Worm (Caenorhabditis elegans) whole organism, L4 larva: ENCODE measurements around the gene idpp-6.
A peak's percentile ranks its signal among the peaks of the same experiment; 100 is the strongest.

Experiments
- F37D6.2 ChIP-seq: sonication (generic microtip); optimal IDR thresholded peaks from 2 replicates; lab custom pipeline; 2016; ENCODE audit warnings: mild to moderate bottlenecking, missing genetic modification characterization, missing compliant biosample characterization
- F49E8.2 ChIP-seq: sonication (generic microtip); optimal IDR thresholded peaks from 2 replicates; lab custom pipeline; 2016; ENCODE audit warnings: missing compliant biosample characterization, mild to moderate bottlenecking, missing genetic modification characterization, borderline replicate concordance
- Y105C5A.15 ChIP-seq: fragments of 200-800 bp; sonication (Bioruptor generic); IDR thresholded peaks from 2 replicates; pipeline ENCODE4 v1.3.6; 2022; ENCODE audit warnings: missing genetic modification characterization, missing compliant biosample characterization
- ZK546.5 ChIP-seq, 2 experiments: sonication (generic microtip); optimal IDR thresholded peaks; 2 replicates each; lab custom pipeline; 2017; ENCODE audit warnings: missing biosample characterization in 2 of 2, missing genetic modification characterization in 2 of 2
- aha-1 ChIP-seq: fragments of 150-350 bp; peaks from one replicate; lab custom pipeline; 2014; ENCODE audit warnings: missing biosample characterization, missing genetic modification characterization
- ama-1 ChIP-seq: fragments of 150-350 bp; optimal IDR thresholded peaks from 2 replicates; lab custom pipeline; 2014; ENCODE audit warnings: inconsistent platforms, mixed read lengths
- ceh-32 ChIP-seq: sonication (generic microtip); optimal IDR thresholded peaks from 2 replicates; lab custom pipeline; 2016; ENCODE audit warnings: mild to moderate bottlenecking, missing genetic modification characterization, missing compliant biosample characterization; ENCODE audit not compliant: poor library complexity
- ceh-62 ChIP-seq: sonication (generic microtip); optimal IDR thresholded peaks from 2 replicates; lab custom pipeline; 2017; ENCODE audit warnings: missing biosample characterization, missing genetic modification characterization
- ceh-82 ChIP-seq: sonication (generic microtip); optimal IDR thresholded peaks from 2 replicates; lab custom pipeline; 2017; ENCODE audit warnings: missing biosample characterization, missing genetic modification characterization
- cey-2 ChIP-seq: sonication (generic microtip); optimal IDR thresholded peaks from 3 replicates; lab custom pipeline; 2017; ENCODE audit warnings: missing genetic modification characterization, mild to moderate bottlenecking, missing compliant biosample characterization, antibody characterized with exemption, borderline replicate concordance; ENCODE audit not compliant: insufficient read depth
- ctbp-1 ChIP-seq: fragments of 200-800 bp; sonication (Bioruptor generic); IDR thresholded peaks from 2 replicates; pipeline ENCODE4 v1.3.6; 2022; ENCODE audit warnings: missing genetic modification reagents, missing genetic modification characterization, missing compliant biosample characterization
- daf-19 ChIP-seq: fragments of 200-800 bp; sonication (Bioruptor generic); conservative IDR thresholded peaks from 2 replicates; pipeline ENCODE4 v1.3.6; 2022; ENCODE audit warnings: missing genetic modification characterization, missing compliant biosample characterization
- daf-8 ChIP-seq: fragments of 200-800 bp; sonication (Bioruptor generic); IDR thresholded peaks from 2 replicates; pipeline ENCODE4 v1.3.6; 2022; ENCODE audit warnings: missing genetic modification characterization, missing compliant biosample characterization
- dmd-6 ChIP-seq: fragments of 200-800 bp; sonication (Bioruptor generic); IDR thresholded peaks from 2 replicates; pipeline ENCODE4 v1.3.6; 2022; ENCODE audit warnings: missing genetic modification reagents, missing genetic modification characterization, missing compliant biosample characterization
- dmd-8 ChIP-seq: fragments of 200-800 bp; sonication (Bioruptor generic); IDR thresholded peaks from 2 replicates; pipeline ENCODE4 v1.3.6; 2022; ENCODE audit warnings: missing genetic modification characterization, missing compliant biosample characterization
- dmd-9 ChIP-seq: fragments of 200-800 bp; sonication (Bioruptor generic); IDR thresholded peaks from 2 replicates; pipeline ENCODE4 v1.3.6; 2022; ENCODE audit warnings: missing genetic modification reagents, missing genetic modification characterization, missing compliant biosample characterization
- duxl-1 ChIP-seq: sonication (generic microtip); optimal IDR thresholded peaks from 2 replicates; lab custom pipeline; 2016; ENCODE audit warnings: mild to moderate bottlenecking, missing genetic modification characterization, moderate library complexity, missing compliant biosample characterization; ENCODE audit not compliant: poor library complexity
- egl-43 ChIP-seq: fragments of 200-800 bp; sonication (Bioruptor generic); IDR thresholded peaks from 2 replicates; pipeline ENCODE4 v1.3.6; 2022; ENCODE audit warnings: missing genetic modification reagents, missing genetic modification characterization, missing compliant biosample characterization
- fos-1 ChIP-seq: fragments of 150-350 bp; optimal IDR thresholded peaks from 2 replicates; lab custom pipeline; 2014; ENCODE audit warnings: missing biosample characterization, missing genetic modification characterization
- hlh-11 ChIP-seq: fragments of 200-800 bp; sonication (Bioruptor generic); optimal IDR thresholded peaks from 2 replicates; lab custom pipeline; 2018; ENCODE audit warnings: mild to moderate bottlenecking, missing genetic modification characterization, missing compliant biosample characterization
- hlh-30 ChIP-seq: sonication (generic microtip); optimal IDR thresholded peaks from 2 replicates; lab custom pipeline; 2017; ENCODE audit warnings: antibody characterized with exemption, mild to moderate bottlenecking, missing genetic modification characterization, missing compliant biosample characterization; ENCODE audit not compliant: insufficient read depth
- hmg-1.1 ChIP-seq: fragments of 200-800 bp; sonication (Bioruptor generic); IDR thresholded peaks from 2 replicates; pipeline ENCODE4 v1.3.6; 2022; ENCODE audit warnings: missing genetic modification reagents, missing genetic modification characterization, missing compliant biosample characterization
- lim-7 ChIP-seq: fragments of 200-800 bp; sonication (Bioruptor generic); IDR thresholded peaks from 2 replicates; pipeline ENCODE4 v1.3.6; 2022; ENCODE audit warnings: missing genetic modification characterization, missing compliant biosample characterization
- lin-13 ChIP-seq: fragments of 150-350 bp; optimal IDR thresholded peaks from 2 replicates; lab custom pipeline; 2014; ENCODE audit warnings: missing biosample characterization, missing genetic modification reagents, missing genetic modification characterization
- lin-29 ChIP-seq: fragments of 200-800 bp; sonication (Bioruptor generic); IDR thresholded peaks from 2 replicates; pipeline ENCODE4 v1.3.6; 2022; ENCODE audit warnings: missing genetic modification reagents, missing genetic modification characterization, missing compliant biosample characterization
- lin-39 ChIP-seq: fragments of 150-350 bp; optimal IDR thresholded peaks from 2 replicates; lab custom pipeline; 2014; ENCODE audit warnings: missing biosample characterization, missing genetic modification reagents, missing genetic modification characterization
- mdt-29 ChIP-seq: fragments of 200-800 bp; sonication (Bioruptor generic); IDR thresholded peaks from 2 replicates; pipeline ENCODE4 v1.3.6; 2022; ENCODE audit warnings: missing genetic modification reagents, missing genetic modification characterization, missing compliant biosample characterization
- mes-2 ChIP-seq: sonication (generic microtip); optimal IDR thresholded peaks from 2 replicates; lab custom pipeline; 2016; ENCODE audit warnings: missing genotype, mild to moderate bottlenecking, missing genetic modification characterization, missing compliant biosample characterization; ENCODE audit not compliant: poor library complexity, severe bottlenecking
- nhr-10 ChIP-seq: fragments of 150-350 bp; optimal IDR thresholded peaks from 2 replicates; lab custom pipeline; 2014; ENCODE audit warnings: missing biosample characterization, missing genetic modification characterization
- nhr-102 ChIP-seq: sonication (generic microtip); optimal IDR thresholded peaks from 2 replicates; lab custom pipeline; 2016; ENCODE audit warnings: mild to moderate bottlenecking, missing genetic modification characterization, moderate library complexity, missing compliant biosample characterization
- nhr-111 ChIP-seq: fragments of 200-800 bp; sonication (Bioruptor generic); optimal IDR thresholded peaks from 2 replicates; lab custom pipeline; 2018; ENCODE audit warnings: mild to moderate bottlenecking, missing genetic modification characterization, missing compliant biosample characterization
- nhr-28 ChIP-seq: fragments of 150-350 bp; optimal IDR thresholded peaks from 2 replicates; lab custom pipeline; 2014; ENCODE audit warnings: missing biosample characterization, missing genetic modification characterization
- nhr-48 ChIP-seq: sonication (generic microtip); optimal IDR thresholded peaks from 2 replicates; lab custom pipeline; 2016; ENCODE audit warnings: mild to moderate bottlenecking, missing genetic modification characterization, missing compliant biosample characterization
- php-3 ChIP-seq: fragments of 200-800 bp; sonication (Bioruptor generic); IDR thresholded peaks from 2 replicates; pipeline ENCODE4 v1.3.6; 2022; ENCODE audit warnings: missing genetic modification reagents, missing genetic modification characterization, missing compliant biosample characterization
- saeg-2 ChIP-seq: fragments of 200-800 bp; sonication (Bioruptor generic); IDR thresholded peaks from 2 replicates; pipeline ENCODE4 v1.3.6; 2022; ENCODE audit warnings: missing genetic modification reagents, missing genetic modification characterization, missing compliant biosample characterization
- set-16 ChIP-seq: fragments of 200-800 bp; sonication (Bioruptor generic); IDR thresholded peaks from 2 replicates; pipeline ENCODE4 v1.3.6; 2022; ENCODE audit warnings: missing genetic modification reagents, missing genetic modification characterization, missing compliant biosample characterization
- skn-1 ChIP-seq: fragments of 150-350 bp; optimal IDR thresholded peaks from 2 replicates; lab custom pipeline; 2014; ENCODE audit warnings: missing biosample characterization, missing genetic modification characterization
- spr-1 ChIP-seq: sonication (generic microtip); optimal IDR thresholded peaks from 2 replicates; lab custom pipeline; 2016; ENCODE audit warnings: mild to moderate bottlenecking, missing genetic modification characterization, missing compliant biosample characterization
- tag-97 ChIP-seq: fragments of 200-800 bp; sonication (Bioruptor generic); IDR thresholded peaks from 2 replicates; pipeline ENCODE4 v1.3.6; 2022; ENCODE audit warnings: missing genetic modification characterization, missing compliant biosample characterization
- tra-1 ChIP-seq: fragments of 200-800 bp; sonication (Bioruptor generic); IDR thresholded peaks from 2 replicates; pipeline ENCODE4 v1.3.6; 2022; ENCODE audit warnings: missing genetic modification reagents, missing genetic modification characterization, missing compliant biosample characterization
- unc-39 ChIP-seq: sonication (generic microtip); optimal IDR thresholded peaks from 2 replicates; lab custom pipeline; 2017; ENCODE audit warnings: missing biosample characterization, missing genetic modification characterization
- unc-62 ChIP-seq, 3 experiments: fragments of 150-350 bp in 1 of 3; sonication (generic microtip); optimal IDR thresholded peaks in 2 of 3; peaks in 1 of 3; 1 replicate in 1 of 3; 2 replicates in 2 of 3; lab custom pipeline; 2014 to 2017; ENCODE audit warnings: missing biosample characterization in 3 of 3, missing genetic modification characterization in 3 of 3, missing genetic modification reagents in 3 of 3, missing genotype in 1 of 3
- vab-7 ChIP-seq: fragments of 200-800 bp; sonication (Bioruptor generic); IDR thresholded peaks from 2 replicates; pipeline ENCODE4 v1.3.6; 2022; ENCODE audit warnings: missing genetic modification reagents, missing genetic modification characterization, missing compliant biosample characterization
- zfp-3 ChIP-seq: fragments of 200-800 bp; sonication (Bioruptor generic); conservative IDR thresholded peaks from 2 replicates; pipeline ENCODE4 v1.3.6; 2022; ENCODE audit warnings: missing genetic modification reagents, missing genetic modification characterization, missing compliant biosample characterization

Gene idpp-6

DNA sequence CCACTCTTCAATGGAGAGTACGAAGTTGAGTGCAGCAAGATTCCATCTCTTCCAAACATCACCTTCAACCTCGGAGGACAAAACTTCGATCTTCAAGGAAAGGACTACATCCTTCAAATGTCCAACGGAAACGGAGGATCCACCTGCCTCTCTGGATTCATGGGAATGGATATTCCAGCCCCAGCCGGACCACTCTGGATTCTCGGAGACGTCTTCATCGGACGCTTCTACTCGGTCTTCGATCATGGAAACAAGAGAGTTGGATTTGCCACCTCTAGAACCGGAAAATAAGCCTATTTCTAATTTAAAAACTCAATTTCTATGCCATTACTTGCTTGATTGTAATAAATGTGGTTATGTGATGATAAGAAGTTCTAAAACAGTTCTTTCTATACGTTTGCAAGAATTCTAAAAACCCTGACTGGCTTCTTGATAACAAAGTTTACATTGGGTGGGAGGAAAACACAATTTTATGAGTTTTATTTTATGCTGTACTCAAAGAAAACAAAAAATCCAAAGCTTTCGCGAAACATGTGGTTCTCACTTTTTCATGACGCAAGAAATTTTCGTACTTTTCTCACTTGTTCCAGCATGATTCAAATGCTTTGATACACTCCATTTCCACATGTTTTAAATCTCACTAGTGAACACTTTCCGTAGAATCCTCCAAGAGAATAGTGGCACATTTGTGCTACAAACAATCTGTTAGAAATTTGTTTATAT lies 9.5 kb downstream of the idpp-6 start (continued):
- TF ChIP-seq unc-62 (GFP tag; optimal IDR thresholded peaks at IDR 0.05 in 1 of 2; lab: Kevin White, UChicago) (no peak), unc-62 (tag; optimal IDR thresholded peaks at IDR 0.05; lab: Kevin White, UChicago) (no peak), nhr-111 (GFP tag; lab: Kevin White, UChicago) (no peak)

DNA sequence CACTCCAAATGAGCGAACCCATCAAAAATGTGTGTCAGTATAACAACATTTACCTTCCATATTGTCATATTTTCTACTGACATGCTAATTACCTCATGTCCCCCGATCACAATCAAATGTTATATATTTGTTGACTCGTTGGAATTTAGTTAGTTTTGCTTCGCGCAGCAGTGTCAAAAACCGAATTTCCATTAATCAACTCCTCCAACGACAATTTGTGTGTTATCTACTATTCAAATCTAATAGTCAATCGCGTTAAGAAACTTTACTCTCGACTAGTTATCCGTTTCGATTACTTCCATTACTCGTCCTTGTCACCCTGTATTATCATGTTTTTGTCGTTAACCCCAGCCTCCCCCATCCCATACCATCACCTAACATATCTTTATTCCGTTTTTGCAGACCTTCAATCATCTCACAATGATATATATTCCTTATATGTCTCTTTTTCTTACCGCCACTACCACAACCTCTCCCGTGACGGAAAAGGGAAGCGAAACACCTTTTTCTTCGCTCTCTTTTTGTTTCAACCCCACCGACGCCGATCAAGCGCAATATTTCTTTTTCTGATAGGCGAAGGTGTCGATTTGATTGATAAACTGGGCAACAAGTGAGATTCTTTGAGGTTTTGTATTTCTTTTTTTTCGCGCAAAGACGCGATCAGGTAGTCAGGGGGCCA lies 13.0 kb downstream of the idpp-6 start:
- TF ChIP-seq saeg-2 (GFP tag; lab: Robert Waterston, UW): no peak
- no peak for TF ChIP-seq ceh-62 (tag; lab: Kevin White, UChicago)
- TF ChIP-seq set-16 (GFP tag; lab: Robert Waterston, UW): no peak
- TF ChIP-seq F49E8.2 (tag; lab: Kevin White, UChicago): no peak
- TF ChIP-seq dmd-8: no peak
- no peak for TF ChIP-seq mdt-29
- no peak for TF ChIP-seq nhr-48 (tag; lab: Kevin White, UChicago)
- TF ChIP-seq nhr-28 (tag; lab: Kevin White, UChicago): peak; percentile 20
- no peak for TF ChIP-seq daf-8 (GFP tag; lab: Robert Waterston, UW)
- TF ChIP-seq ZK546.5 (tag; optimal IDR thresholded peaks at IDR 0.05; lab: Kevin White, UChicago): no peak
- TF ChIP-seq lin-29 (GFP tag; lab: Robert Waterston, UW): no peak
- TF ChIP-seq daf-19 (GFP tag; lab: Robert Waterston, UW): no peak
- no peak for TF ChIP-seq nhr-10 (tag; lab: Kevin White, UChicago)
- TF ChIP-seq hmg-1.1 (GFP tag; lab: Robert Waterston, UW): no peak
- no peak for TF ChIP-seq vab-7 (GFP tag; lab: Robert Waterston, UW)
- TF ChIP-seq dmd-9: no peak
- no peak for TF ChIP-seq aha-1 (tag; lab: Kevin White, UChicago)
- no peak for TF ChIP-seq php-3 (GFP tag; lab: Robert Waterston, UW)
- TF ChIP-seq lim-7 (GFP tag; lab: Robert Waterston, UW): no peak
- TF ChIP-seq dmd-6 (GFP tag; lab: Robert Waterston, UW): no peak
- no peak for TF ChIP-seq cey-2 (tag; lab: Kevin White, UChicago)
- no peak for TF ChIP-seq lin-13 (GFP tag; lab: Kevin White, UChicago)
- TF ChIP-seq ceh-82 (tag; lab: Kevin White, UChicago): no peak
- no peak for TF ChIP-seq Y105C5A.15 (GFP tag; lab: Robert Waterston, UW)
- TF ChIP-seq tra-1: peak; percentile 56; the same call in 1 of the 2 replicates
- no peak for TF ChIP-seq zfp-3 (GFP tag; lab: Robert Waterston, UW)
- TF ChIP-seq mes-2: peak; percentile 26
- TF ChIP-seq lin-39 (tag; lab: Kevin White, UChicago): no peak
- no peak for TF ChIP-seq ceh-32 (tag; lab: Kevin White, UChicago)
- TF ChIP-seq spr-1 (tag; lab: Kevin White, UChicago): no peak
- TF ChIP-seq F37D6.2 (tag; lab: Kevin White, UChicago): no peak
- TF ChIP-seq unc-39 (tag; lab: Kevin White, UChicago): no peak
- peak; percentile 20 for TF ChIP-seq hlh-30 (tag; lab: Kevin White, UChicago)
- TF ChIP-seq fos-1 (tag; lab: Kevin White, UChicago): no peak
- TF ChIP-seq nhr-102 (tag; lab: Kevin White, UChicago): no peak
- TF ChIP-seq ctbp-1 (GFP tag; lab: Robert Waterston, UW): no peak
- no peak for TF ChIP-seq duxl-1 (tag; lab: Kevin White, UChicago)
- no peak for TF ChIP-seq tag-97 (GFP tag; lab: Robert Waterston, UW)
- TF ChIP-seq egl-43 (GFP tag; lab: Robert Waterston, UW): no peak
- no peak for TF ChIP-seq ama-1 (lab: Kevin White, UChicago)
- TF ChIP-seq hlh-11 (tag; lab: Kevin White, UChicago): peak; percentile 25
- no peak for TF ChIP-seq skn-1
